Worm (Caenorhabditis elegans) whole organism, L4/young adult: ENCODE measurements around the gene F44E7.4.
A peak's percentile ranks its signal among the peaks of the same experiment; 100 is the strongest.

Experiments used
- W03F9.2 ChIP-seq: fragments of 150-350 bp; optimal IDR thresholded peaks from 2 replicates; lab custom pipeline; 2014; ENCODE audit warnings: missing biosample characterization, missing genetic modification characterization
- dao-5 ChIP-seq: sonication (generic microtip); optimal IDR thresholded peaks from 2 replicates; lab custom pipeline; 2016; ENCODE audit warnings: missing genotype, missing genetic modification characterization, moderate library complexity, missing compliant biosample characterization
- him-1 ChIP-seq: sonication (generic microtip); optimal IDR thresholded peaks from 2 replicates; lab custom pipeline; 2016; ENCODE audit warnings: missing genotype, missing genetic modification reagents, missing genetic modification characterization, missing compliant biosample characterization

The F44E7.4 gene

ce11 chrV:5790497-5791280 lies 13.9 kb upstream of the F44E7.4 start, which contains the start of the genes nhr-142 and F44E7.9:
TSS of gene nhr-142 (minus strand) at chrV:5790553.
TSS of gene F44E7.9 (plus strand) at chrV:5791230.
- TF ChIP-seq dao-5 (tag; lab: Kevin White, UChicago) (no peak), him-1 (tag; lab: Kevin White, UChicago) (peak; percentile 69), W03F9.2 (tag; lab: Kevin White, UChicago) (peak; percentile 90)

DNA sequence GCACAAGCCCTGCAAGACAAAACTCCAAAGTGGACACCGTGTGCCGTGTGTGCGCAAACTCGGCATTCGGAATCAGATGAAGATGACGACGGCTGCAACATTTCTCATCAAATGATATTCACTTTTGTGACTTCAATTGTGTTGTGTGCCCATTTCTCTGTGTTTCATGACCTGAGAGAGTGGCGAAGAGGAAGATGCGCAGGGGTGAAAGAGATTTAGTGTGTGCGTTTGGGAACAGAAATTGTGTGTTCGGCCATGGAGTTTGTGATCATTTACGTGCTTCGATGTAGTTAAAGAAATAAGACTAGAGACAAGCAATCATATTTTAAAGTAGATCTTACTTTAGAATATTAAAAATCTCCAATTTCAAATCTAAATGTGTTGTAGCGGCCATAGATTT lies 11.9 kb upstream of the F44E7.4 start:
- TF ChIP-seq W03F9.2 (tag; lab: Kevin White, UChicago) (no peak), him-1 (tag; lab: Kevin White, UChicago) (no peak), dao-5 (tag; lab: Kevin White, UChicago) (no peak)

DNA sequence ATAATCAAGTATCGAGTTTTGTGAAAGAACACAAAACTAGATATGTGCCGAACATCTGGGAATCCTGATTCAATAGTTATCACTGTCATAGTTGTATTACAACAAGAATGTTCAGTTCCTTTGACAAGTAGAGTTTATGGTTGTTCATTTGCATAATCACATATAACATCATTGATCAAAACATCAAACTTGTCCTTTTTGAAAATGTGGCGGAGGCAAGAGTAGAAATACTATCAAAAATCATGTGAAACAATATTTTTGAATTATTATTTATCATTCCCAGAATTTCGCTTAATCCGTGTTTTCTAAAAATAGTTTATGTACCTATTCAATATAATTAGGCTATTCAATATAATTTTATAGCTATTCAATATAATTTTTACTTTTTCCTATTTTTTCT lies 8.6 kb upstream of the F44E7.4 start, which contains the start of gene F44E7.7:
F44E7.7 (minus strand) TSS at position 101 of the 400 bp plus-strand sequence.
- TF ChIP-seq him-1 (tag; lab: Kevin White, UChicago) (no peak), dao-5 (tag; lab: Kevin White, UChicago) (no peak), W03F9.2 (tag; lab: Kevin White, UChicago) (no peak)

DNA sequence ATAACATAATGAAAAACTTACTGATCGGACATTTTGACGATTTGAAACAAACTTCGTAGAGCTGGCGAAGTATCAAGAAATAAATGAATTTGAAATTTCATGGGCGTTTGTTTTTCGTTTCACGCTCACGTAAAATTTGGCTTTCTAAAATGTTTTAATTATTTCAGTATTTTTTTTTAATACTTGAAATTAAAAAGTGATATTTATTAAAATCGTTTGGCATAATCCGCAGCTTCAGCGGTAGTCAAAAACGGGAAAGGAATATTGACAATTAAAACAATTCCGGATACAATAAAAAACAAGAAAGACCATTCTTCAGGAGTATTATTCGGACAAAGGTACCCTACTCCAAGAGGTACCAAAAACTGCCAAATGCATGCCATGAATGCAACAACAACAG lies 5.9 kb upstream of the F44E7.4 start, which contains the start of gene fbxa-183:
fbxa-183 (minus strand) TSS at position 101 of the 400 bp plus-strand sequence.
- TF ChIP-seq him-1 (tag; lab: Kevin White, UChicago) (no peak), dao-5 (tag; lab: Kevin White, UChicago) (no peak), W03F9.2 (tag; lab: Kevin White, UChicago) (no peak)

DNA sequence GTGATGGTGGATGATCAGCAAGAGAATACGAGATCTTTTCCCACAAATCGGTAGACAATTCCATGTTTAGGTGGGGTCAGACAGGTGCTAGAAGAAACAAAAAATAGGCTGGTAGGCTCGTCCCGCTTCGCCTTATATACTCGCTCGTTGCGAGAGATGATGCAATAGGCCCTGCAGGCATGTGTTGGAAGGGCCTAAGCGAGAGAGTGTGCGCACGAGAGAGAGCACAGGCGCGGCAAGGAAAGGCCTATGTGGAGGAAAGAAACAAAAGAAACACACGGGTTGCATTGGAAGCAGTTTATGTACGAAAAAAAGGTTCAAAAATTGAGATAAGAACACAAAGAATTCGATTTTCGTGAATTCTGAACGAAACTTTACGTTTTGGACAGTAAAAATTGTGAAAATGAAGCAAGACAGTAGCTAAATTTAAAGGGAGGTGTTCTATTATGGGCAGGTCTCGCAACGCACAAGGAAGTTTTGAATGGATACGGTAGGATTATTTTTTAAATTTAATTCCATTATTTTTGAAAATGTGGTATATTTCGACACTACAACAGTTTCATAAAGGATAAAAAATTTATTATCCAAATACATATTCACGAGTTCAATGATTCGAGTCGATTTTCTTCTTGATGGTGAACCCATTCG lies 4.1 kb upstream of the F44E7.4 start, which contains the start of gene F44E7.5:
F44E7.5 (minus strand) TSS at position 210 of the 648 bp plus-strand sequence.
- TF ChIP-seq W03F9.2 (tag; lab: Kevin White, UChicago) (peak; percentile 50), dao-5 (tag; lab: Kevin White, UChicago) (no peak)

DNA sequence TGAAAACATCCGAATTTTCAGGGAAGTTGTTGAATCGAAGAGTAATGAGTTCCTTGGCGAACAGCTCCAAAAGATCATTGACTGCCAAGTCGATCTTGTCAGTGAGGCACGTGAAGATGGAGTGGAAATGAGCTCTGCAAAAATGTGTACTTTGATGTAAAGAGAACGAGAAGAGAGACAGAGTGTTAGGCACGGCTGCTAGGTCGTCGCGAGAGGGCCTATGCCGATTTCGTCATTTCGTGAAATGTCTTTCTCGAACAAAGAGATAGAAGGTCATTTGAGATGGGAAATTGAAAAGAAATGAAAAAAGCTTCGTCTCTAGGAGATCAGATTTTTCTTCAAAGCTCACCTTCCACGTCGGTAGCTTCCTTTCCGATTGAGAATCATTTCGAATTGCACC lies 3.2 kb upstream of the F44E7.4 start:
- TF ChIP-seq him-1 (tag; lab: Kevin White, UChicago) (no peak), W03F9.2 (tag; lab: Kevin White, UChicago) (no peak)

DNA sequence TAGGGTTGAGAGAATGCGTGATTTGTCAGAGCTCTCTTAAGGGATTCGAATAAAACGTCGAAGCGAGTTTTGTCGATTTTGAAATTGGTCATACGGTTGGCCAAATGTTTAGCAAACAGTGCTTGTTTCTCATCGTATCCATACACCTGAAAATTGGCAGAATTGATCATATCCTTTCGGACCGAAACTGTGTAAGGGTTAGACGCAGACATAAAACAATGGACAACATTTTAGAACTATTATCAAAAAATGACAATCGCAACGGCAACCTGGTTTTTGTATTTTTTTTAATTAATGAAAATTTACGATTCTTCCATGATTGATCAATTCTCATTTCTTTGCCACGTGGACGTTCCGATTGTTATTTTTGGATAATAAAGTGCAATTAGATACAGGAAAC lies 2.6 kb downstream of the F44E7.4 start:
- TF ChIP-seq W03F9.2 (tag; lab: Kevin White, UChicago) (no peak), him-1 (tag; lab: Kevin White, UChicago) (no peak), dao-5 (tag; lab: Kevin White, UChicago) (no peak)

ce11 chrV:5772503-5772902 lies 4.2 kb downstream of the F44E7.4 start:
- TF ChIP-seq him-1 (tag; lab: Kevin White, UChicago) (no peak), dao-5 (tag; lab: Kevin White, UChicago) (no peak), W03F9.2 (tag; lab: Kevin White, UChicago) (no peak)

ce11 chrV:5771627-5772026 lies 5.1 kb downstream of the F44E7.4 start, which contains the start of gene F44E7.3:
TSS of gene F44E7.3 (plus strand) at chrV:5771945.
- TF ChIP-seq him-1 (tag; lab: Kevin White, UChicago) (no peak), W03F9.2 (tag; lab: Kevin White, UChicago) (no peak), dao-5 (tag; lab: Kevin White, UChicago) (no peak)

ce11 chrV:5769999-5770398 lies 6.8 kb downstream of the F44E7.4 start:
- no peak for TF ChIP-seq him-1 (tag; lab: Kevin White, UChicago)
- TF ChIP-seq W03F9.2 (tag; lab: Kevin White, UChicago), result no peak
- TF ChIP-seq dao-5 (tag; lab: Kevin White, UChicago), result no peak

- TF ChIP-seq him-1 (tag; lab: Kevin White, UChicago), result no peak
- no peak for TF ChIP-seq W03F9.2 (tag; lab: Kevin White, UChicago)
- TF ChIP-seq dao-5 (tag; lab: Kevin White, UChicago), result no peak
Observed at ce11 chrV:5769500-5769899, 7.3 kb downstream of the F44E7.4 start.

- TF ChIP-seq W03F9.2 (tag; lab: Kevin White, UChicago), result no peak
- no peak for TF ChIP-seq him-1 (tag; lab: Kevin White, UChicago)
- TF ChIP-seq dao-5 (tag; lab: Kevin White, UChicago), result no peak
Observed at ce11 chrV:5768292-5768695, 8.5 kb downstream of the F44E7.4 start.

ce11 chrV:5765081-5765480 lies 11.7 kb downstream of the F44E7.4 start, which contains the start of gene pgph-2:
TSS of gene pgph-2 (plus strand) at chrV:5765127.
- TF ChIP-seq him-1 (tag; lab: Kevin White, UChicago) (no peak), dao-5 (tag; lab: Kevin White, UChicago) (no peak), W03F9.2 (tag; lab: Kevin White, UChicago) (no peak)
